Worm (Caenorhabditis elegans) whole organism, young adult: ENCODE data around the gene C18B2.4.

Experiments
- F49E8.2 ChIP-seq: sonication (generic microtip); optimal IDR thresholded peaks from 3 replicates; lab custom pipeline; 2017; ENCODE audit warnings: missing genetic modification characterization, mild to moderate bottlenecking, missing compliant biosample characterization, antibody characterized with exemption, moderate library complexity; ENCODE audit not compliant: insufficient read depth
- atf-7 ChIP-seq: sonication (generic microtip); optimal IDR thresholded peaks from 2 replicates; lab custom pipeline; 2017; ENCODE audit warnings: mild to moderate bottlenecking, missing genetic modification characterization, missing compliant biosample characterization
- attf-3 ChIP-seq: fragments of 200-800 bp; sonication (Bioruptor generic); conservative IDR thresholded peaks from 2 replicates; pipeline ENCODE4 v1.3.6; 2022; ENCODE audit warnings: missing genetic modification reagents, missing genetic modification characterization, missing compliant biosample characterization
- ceh-40 ChIP-seq: fragments of 200-800 bp; sonication (Bioruptor generic); IDR thresholded peaks from 2 replicates; pipeline ENCODE4 v1.3.6; 2022; ENCODE audit warnings: missing genetic modification characterization, missing compliant biosample characterization
- die-1 ChIP-seq: sonication (generic microtip); optimal IDR thresholded peaks from 2 replicates; lab custom pipeline; 2016; ENCODE audit warnings: missing genotype, mild to moderate bottlenecking, missing genetic modification characterization, missing compliant biosample characterization
- him-1 ChIP-seq: sonication (generic microtip); optimal IDR thresholded peaks from 2 replicates; lab custom pipeline; 2016; ENCODE audit warnings: missing genotype, missing genetic modification reagents, missing genetic modification characterization, missing compliant biosample characterization
- pbrm-1 ChIP-seq: fragments of 200-800 bp; sonication (Bioruptor generic); IDR thresholded peaks from 2 replicates; pipeline ENCODE4 v1.3.6; 2022; ENCODE audit warnings: missing genetic modification reagents, missing genetic modification characterization, missing compliant biosample characterization
- pha-4 ChIP-seq: fragments of 150-350 bp; sonication (generic microtip); optimal IDR thresholded peaks from 2 replicates; lab custom pipeline; 2014; ENCODE audit warnings: missing biosample characterization, missing genetic modification reagents, missing genetic modification characterization
- rcor-1 ChIP-seq: fragments of 200-800 bp; sonication (Bioruptor generic); IDR thresholded peaks from 2 replicates; pipeline ENCODE4 v1.3.6; 2022; ENCODE audit warnings: missing genetic modification reagents, missing genetic modification characterization, missing compliant biosample characterization
- snpc-1.3 ChIP-seq: sonication (generic microtip); optimal IDR thresholded peaks from 2 replicates; lab custom pipeline; 2017; ENCODE audit warnings: missing genetic modification characterization, mild to moderate bottlenecking, missing compliant biosample characterization, antibody characterized with exemption, moderate library complexity, missing genotype, missing genetic modification reagents; ENCODE audit not compliant: insufficient read depth
- snpc-4 ChIP-seq, 5 experiments: fragments of 150-350 bp in 1 of 5; sonication (generic microtip) in 4 of 5; optimal IDR thresholded peaks; 2 replicates each; lab custom pipeline; 2014 to 2018; ENCODE audit warnings: missing genetic modification characterization in 5 of 5, missing biosample characterization in 3 of 5, antibody characterized with exemption in 2 of 5, mild to moderate bottlenecking in 2 of 5, missing compliant biosample characterization in 2 of 5, missing genotype in 2 of 5, moderate library complexity in 2 of 5, missing genetic modification reagents in 1 of 5
- unc-62 ChIP-seq: fragments of 150-350 bp; optimal IDR thresholded peaks from 2 replicates; lab custom pipeline; 2014; ENCODE audit warnings: missing biosample characterization, missing genetic modification reagents, missing genetic modification characterization
- ztf-26 ChIP-seq: sonication (generic microtip); optimal IDR thresholded peaks from 2 replicates; lab custom pipeline; 2017; ENCODE audit warnings: missing genetic modification characterization, missing compliant biosample characterization

DNA sequence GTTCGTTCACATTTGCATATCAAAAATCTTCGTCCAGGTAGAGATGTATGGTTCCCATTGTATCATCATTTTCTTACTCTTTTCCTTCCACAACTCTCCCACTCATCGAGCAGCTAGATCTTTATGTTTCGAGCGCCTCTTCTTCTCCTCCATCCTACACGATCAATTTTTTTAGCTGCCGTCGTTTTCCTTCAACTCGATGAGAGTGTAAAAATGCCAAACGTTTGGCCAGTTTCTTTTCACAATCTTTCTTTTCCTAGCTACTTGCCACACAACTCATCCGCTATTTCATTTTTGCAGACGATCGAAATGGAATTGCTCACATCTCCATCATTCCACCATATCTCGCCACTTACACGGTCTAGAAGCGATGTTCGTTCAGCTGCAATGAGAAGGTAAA is 4.0 kb downstream of the C18B2.4 start, which contains the start of gene C18B2.3:
- TF ChIP-seq pbrm-1 (GFP tag; lab: Robert Waterston, UW): no peak
- no peak for TF ChIP-seq ceh-40 (GFP tag; lab: Robert Waterston, UW)
- TF ChIP-seq pha-4 (tag; lab: Kevin White, UChicago): no peak
- no peak for TF ChIP-seq unc-62 (GFP tag; lab: Kevin White, UChicago)
- no peak for TF ChIP-seq snpc-1.3 (tag; lab: Kevin White, UChicago)
- no peak for TF ChIP-seq rcor-1 (GFP tag; lab: Robert Waterston, UW)
- no peak for TF ChIP-seq F49E8.2 (tag; lab: Kevin White, UChicago)
- no peak for TF ChIP-seq die-1 (tag; lab: Kevin White, UChicago)
- TF ChIP-seq snpc-4 (GFP tag; optimal IDR thresholded peaks at IDR 0.05; lab: Kevin White, UChicago): no peak
- no peak for TF ChIP-seq snpc-4 (tag; optimal IDR thresholded peaks at IDR 0.05; lab: Kevin White, UChicago)
- no peak for TF ChIP-seq attf-3 (GFP tag; lab: Robert Waterston, UW)
- no peak for TF ChIP-seq ztf-26 (tag; lab: Kevin White, UChicago)
- TF ChIP-seq atf-7 (tag; lab: Kevin White, UChicago): no peak
- no peak for TF ChIP-seq him-1 (tag; lab: Kevin White, UChicago)
